Fruit fly (Drosophila melanogaster) Kc167 (cell line): ENCODE data around the gene Gcna.

ENCODE experiments used
- Sin3A ChIP-seq: fragments of >200 bp; optimal IDR thresholded peaks from 2 replicates; lab custom pipeline; 2018; ENCODE audit warnings: missing external identifiers
- h ChIP-seq: fragments of >200 bp; optimal IDR thresholded peaks from 3 replicates; lab custom pipeline; 2018; ENCODE audit warnings: missing external identifiers
- psq ChIP-seq: fragments of >200 bp; optimal IDR thresholded peaks from 2 replicates; lab custom pipeline; 2017; ENCODE audit warnings: missing external identifiers

dm6 chrX:1868586-1869111, 3.0 kb upstream of the Gcna start, which contains the start of the genes CG14803 and Pex5:
- TF ChIP-seq h (lab: Kevin White, UChicago) (no peak), Sin3A (lab: Kevin White, UChicago) (no peak), psq (lab: Kevin White, UChicago) (no peak)
